Fruit fly (Drosophila melanogaster): ENCODE measurements around the gene CG15358.

DNA sequence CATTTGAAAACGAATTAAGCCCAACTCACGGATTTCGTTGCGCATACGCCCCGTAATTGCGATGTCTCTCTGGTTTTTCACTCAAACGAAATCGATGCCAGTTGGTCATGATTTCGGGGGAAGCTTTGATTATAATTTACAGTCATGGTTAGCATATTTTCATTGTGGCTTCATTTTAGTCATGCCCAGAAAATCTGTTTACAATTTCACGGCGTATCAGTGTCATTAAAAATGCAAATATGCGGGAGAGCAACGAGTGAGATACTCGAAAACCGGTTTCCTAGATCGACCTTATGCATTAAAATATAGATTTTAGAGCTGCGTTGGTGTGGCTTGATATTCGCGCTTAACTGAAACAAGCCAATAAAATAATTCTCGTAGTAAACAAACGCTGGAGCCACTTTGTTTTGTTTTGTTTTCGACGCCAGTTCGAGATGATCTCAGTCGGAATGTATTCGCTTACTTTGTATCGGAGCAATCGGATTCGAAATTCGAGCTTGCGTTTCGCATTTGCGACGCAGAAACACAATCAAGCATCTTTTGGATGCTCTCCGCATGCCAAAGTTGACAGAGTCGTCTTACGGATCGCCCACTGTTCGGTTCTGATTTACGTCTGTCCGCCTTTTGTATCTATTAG, 47.7 kb upstream of the CG15358 start:
- TF ChIP-seq CG7045 (GFP tag; optimal IDR thresholded peaks at IDR 0.05): no peak
- no peak for TF ChIP-seq CG7101 (tag; optimal IDR thresholded peaks at IDR 0.05)
- no peak for TF ChIP-seq ovo (GFP tag; optimal IDR thresholded peaks at IDR 0.05)
- TF ChIP-seq CG12768 (GFP tag; optimal IDR thresholded peaks at IDR 0.05): no peak
